Worm (Caenorhabditis elegans) whole organism, mixed stage, embryonic: ENCODE results near the gene F10A3.11.

Source experiments
- M03D4.4 ChIP-seq: sonication (generic microtip); optimal IDR thresholded peaks from 2 replicates; lab custom pipeline; 2017; ENCODE audit warnings: mild to moderate bottlenecking, missing genetic modification characterization, missing compliant biosample characterization
- bed-3 ChIP-seq: fragments of 200-800 bp; sonication (Bioruptor generic); optimal IDR thresholded peaks from 3 replicates; lab custom pipeline; 2018; ENCODE audit warnings: mild to moderate bottlenecking, missing genetic modification characterization, moderate library complexity, missing compliant biosample characterization
- ceh-39 ChIP-seq: fragments of 150-350 bp; optimal IDR thresholded peaks from 2 replicates; lab custom pipeline; 2014; ENCODE audit warnings: missing biosample characterization, missing genetic modification characterization
- ceh-43 ChIP-seq: fragments of 200-800 bp; sonication (Bioruptor generic); optimal IDR thresholded peaks from 2 replicates; lab custom pipeline; 2018; ENCODE audit warnings: mild to moderate bottlenecking, missing genetic modification characterization, moderate library complexity, missing compliant biosample characterization
- cnd-1 ChIP-seq: fragments of 200-800 bp; sonication (Bioruptor generic); optimal IDR thresholded peaks from 2 replicates; lab custom pipeline; 2018; ENCODE audit warnings: mild to moderate bottlenecking, missing genetic modification characterization, missing compliant biosample characterization
- elt-1 ChIP-seq: sonication (generic microtip); optimal IDR thresholded peaks from 2 replicates; lab custom pipeline; 2017; ENCODE audit warnings: missing genetic modification characterization, mild to moderate bottlenecking, missing compliant biosample characterization, antibody characterized with exemption, moderate library complexity, borderline replicate concordance; ENCODE audit not compliant: insufficient read depth
- flh-1 ChIP-seq: fragments of 200-800 bp; sonication (Bioruptor generic); optimal IDR thresholded peaks from 2 replicates; lab custom pipeline; 2018; ENCODE audit warnings: mild to moderate bottlenecking, missing genetic modification characterization, moderate library complexity, missing compliant biosample characterization
- hlh-1 ChIP-seq: fragments of 150-350 bp; optimal IDR thresholded peaks from 2 replicates; lab custom pipeline; 2014; ENCODE audit warnings: missing biosample characterization, missing genetic modification reagents, missing genetic modification characterization
- lin-13 ChIP-seq: fragments of 150-350 bp; optimal IDR thresholded peaks from 2 replicates; lab custom pipeline; 2014; ENCODE audit warnings: missing biosample characterization, missing genetic modification characterization
- lin-32 ChIP-seq: fragments of 200-800 bp; sonication (Bioruptor generic); optimal IDR thresholded peaks from 2 replicates; lab custom pipeline; 2018; ENCODE audit warnings: mild to moderate bottlenecking, missing genetic modification characterization, missing compliant biosample characterization
- lsy-2 ChIP-seq: fragments of 150-350 bp; optimal IDR thresholded peaks from 2 replicates; lab custom pipeline; 2014; ENCODE audit warnings: missing biosample characterization, missing genetic modification characterization
- mab-5 ChIP-seq: fragments of 150-350 bp; optimal IDR thresholded peaks from 2 replicates; lab custom pipeline; 2014; ENCODE audit warnings: missing biosample characterization, missing genetic modification characterization
- mls-2 ChIP-seq: sonication (generic microtip); optimal IDR thresholded peaks from 2 replicates; lab custom pipeline; 2016; ENCODE audit warnings: mild to moderate bottlenecking, missing genetic modification characterization, moderate library complexity, missing compliant biosample characterization
- nhr-2 ChIP-seq: fragments of 150-350 bp; optimal IDR thresholded peaks from 2 replicates; lab custom pipeline; 2014; ENCODE audit warnings: missing biosample characterization, missing genetic modification characterization
- nhr-28 ChIP-seq: fragments of 150-350 bp; optimal IDR thresholded peaks from 2 replicates; lab custom pipeline; 2014; ENCODE audit warnings: missing biosample characterization, missing genetic modification characterization
- nhr-76 ChIP-seq: sonication (generic microtip); optimal IDR thresholded peaks from 2 replicates; lab custom pipeline; 2017; ENCODE audit warnings: missing biosample characterization, missing genetic modification characterization
- pha-4 ChIP-seq: fragments of 150-350 bp; optimal IDR thresholded peaks from 2 replicates; lab custom pipeline; 2018; ENCODE audit warnings: missing biosample characterization, missing genetic modification reagents, missing genetic modification characterization
- sem-2 ChIP-seq: fragments of 200-800 bp; sonication (Bioruptor generic); optimal IDR thresholded peaks from 2 replicates; lab custom pipeline; 2018; ENCODE audit warnings: mild to moderate bottlenecking, missing genetic modification characterization, missing compliant biosample characterization
- snpc-4 ChIP-seq: fragments of 150-350 bp; optimal IDR thresholded peaks from 2 replicates; lab custom pipeline; 2014; ENCODE audit warnings: missing biosample characterization, missing genetic modification characterization
- sptf-1 ChIP-seq: sonication (generic microtip); optimal IDR thresholded peaks from 2 replicates; lab custom pipeline; 2017; ENCODE audit warnings: mild to moderate bottlenecking, missing genetic modification characterization, moderate library complexity, missing compliant biosample characterization
- tbx-8 ChIP-seq: fragments of 200-800 bp; sonication (Bioruptor generic); optimal IDR thresholded peaks from 2 replicates; lab custom pipeline; 2018; ENCODE audit warnings: mild to moderate bottlenecking, missing genetic modification characterization, moderate library complexity, missing compliant biosample characterization
- unc-120 ChIP-seq: sonication (generic microtip); optimal IDR thresholded peaks from 2 replicates; lab custom pipeline; 2017; ENCODE audit warnings: missing genetic modification characterization, missing compliant biosample characterization; ENCODE audit not compliant: poor library complexity, severe bottlenecking
- unc-39 ChIP-seq: fragments of 150-350 bp; optimal IDR thresholded peaks from 2 replicates; lab custom pipeline; 2014; ENCODE audit warnings: missing biosample characterization, missing genetic modification characterization
- unc-62 ChIP-seq: fragments of 150-350 bp; optimal IDR thresholded peaks from 2 replicates; lab custom pipeline; 2014; ENCODE audit warnings: missing biosample characterization, missing genetic modification reagents, missing genetic modification characterization
- zip-8 ChIP-seq: fragments of 150-350 bp; optimal IDR thresholded peaks from 2 replicates; lab custom pipeline; 2014; ENCODE audit warnings: missing biosample characterization, missing genetic modification characterization
- ztf-11 ChIP-seq: fragments of 150-350 bp; optimal IDR thresholded peaks from 2 replicates; lab custom pipeline; 2014; ENCODE audit warnings: missing biosample characterization, missing genetic modification characterization

F10A3.11 gene

ce11 chrV:16210257-16211002 is 47.9 kb downstream of the F10A3.11 start, which contains the start of gene F11A5.16:
Gene F11A5.16, plus strand, starts transcription at chrV:16210952.
- TF ChIP-seq ceh-39 (no peak), flh-1 (GFP tag; lab: Kevin White, UChicago) (no peak), ztf-11 (tag; lab: Kevin White, UChicago) (no peak), lin-32 (no peak), sptf-1 (tag; lab: Kevin White, UChicago) (no peak), unc-120 (no peak), lsy-2 (tag; lab: Kevin White, UChicago) (no peak), elt-1 (tag; lab: Kevin White, UChicago) (no peak), mab-5 (tag; lab: Kevin White, UChicago) (no peak), sem-2 (no peak), nhr-28 (tag; lab: Kevin White, UChicago) (no peak), nhr-76 (no peak), pha-4 (tag; lab: Kevin White, UChicago) (no peak), ceh-43 (no peak), tbx-8 (GFP tag; lab: Kevin White, UChicago) (no peak), unc-62 (GFP tag; lab: Kevin White, UChicago) (no peak)
- TF ChIP-seq, all 35 proteins: peak for 0

ce11 chrV:16211713-16212112 is 49.2 kb downstream of the F10A3.11 start:
- TF ChIP-seq cnd-1 (tag; lab: Kevin White, UChicago), result no peak
- TF ChIP-seq mls-2 (tag; lab: Kevin White, UChicago), result no peak
- no peak for TF ChIP-seq flh-1 (GFP tag; lab: Kevin White, UChicago)
- no peak for TF ChIP-seq M03D4.4 (tag; lab: Kevin White, UChicago)

DNA sequence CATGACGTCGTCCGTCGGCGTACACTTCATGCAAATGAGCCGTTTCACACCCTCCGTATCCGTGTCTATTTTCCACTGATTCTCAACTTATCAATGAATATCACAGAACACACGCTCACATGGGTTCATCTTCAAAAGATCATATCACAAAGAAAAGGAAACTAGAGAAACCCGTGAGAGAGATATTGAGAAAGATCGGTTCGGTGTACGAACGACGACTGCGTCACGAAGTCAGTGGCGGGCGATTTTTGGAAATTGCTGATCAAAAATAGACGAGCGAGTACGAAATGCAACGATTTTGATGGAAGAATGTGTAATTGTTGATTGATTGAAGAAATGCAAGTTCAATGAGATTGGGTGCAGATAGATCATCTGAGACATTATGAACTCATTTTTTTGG is 50.8 kb downstream of the F10A3.11 start:
- TF ChIP-seq mls-2 (tag; lab: Kevin White, UChicago) (no peak), sptf-1 (tag; lab: Kevin White, UChicago) (no peak), snpc-4 (tag; lab: Kevin White, UChicago) (no peak), unc-39 (no peak), hlh-1 (no peak), bed-3 (GFP tag; lab: Kevin White, UChicago) (no peak), nhr-2 (tag; lab: Kevin White, UChicago) (no peak), lin-13 (tag; lab: Kevin White, UChicago) (no peak), nhr-76 (no peak), zip-8 (tag; lab: Kevin White, UChicago) (no peak)
